Worm (Caenorhabditis elegans) whole organism, young adult: ENCODE measurements around the gene F10E9.3.

Experiments
- B0336.3 ChIP-seq: fragments of 200-800 bp; sonication (Bioruptor generic); IDR thresholded peaks from 2 replicates; pipeline ENCODE4 v1.3.6; 2022; ENCODE audit warnings: missing genetic modification characterization, missing compliant biosample characterization
- C06A6.2 ChIP-seq: fragments of 200-800 bp; sonication (Bioruptor generic); conservative IDR thresholded peaks from 2 replicates; pipeline ENCODE4 v1.3.6; 2022; ENCODE audit warnings: missing genetic modification characterization, missing compliant biosample characterization
- C17E4.6 ChIP-seq: fragments of 200-800 bp; sonication (Bioruptor generic); IDR thresholded peaks from 2 replicates; pipeline ENCODE4 v1.3.6; 2022; ENCODE audit warnings: missing genetic modification reagents, missing genetic modification characterization, missing compliant biosample characterization
- D2030.7 ChIP-seq: fragments of 200-800 bp; sonication (Bioruptor generic); IDR thresholded peaks from 2 replicates; pipeline ENCODE4 v1.3.6; 2022; ENCODE audit warnings: missing genetic modification reagents, missing genetic modification characterization, missing compliant biosample characterization
- K12H6.12 ChIP-seq: fragments of 200-800 bp; sonication (Bioruptor generic); optimal IDR thresholded peaks from 2 replicates; lab custom pipeline; 2018; ENCODE audit warnings: mild to moderate bottlenecking, missing genetic modification characterization, missing compliant biosample characterization
- T07F8.4 ChIP-seq: sonication (generic microtip); optimal IDR thresholded peaks from 2 replicates; lab custom pipeline; 2016; ENCODE audit warnings: mild to moderate bottlenecking, missing genetic modification characterization, moderate library complexity, missing compliant biosample characterization
- ZK185.1 ChIP-seq: sonication (generic microtip); optimal IDR thresholded peaks from 2 replicates; lab custom pipeline; 2016; ENCODE audit warnings: mild to moderate bottlenecking, missing genetic modification characterization, missing compliant biosample characterization; ENCODE audit not compliant: poor library complexity, severe bottlenecking
- akir-1 ChIP-seq: fragments of 200-800 bp; sonication (Bioruptor generic); optimal IDR thresholded peaks from 2 replicates; lab custom pipeline; 2018; ENCODE audit warnings: mild to moderate bottlenecking, missing genetic modification characterization, moderate library complexity, missing compliant biosample characterization
- ama-1 ChIP-seq, 3 experiments: fragments of 150-350 bp in 1 of 3; sonication (generic microtip) in 2 of 3; optimal IDR thresholded peaks; 2 replicates each; lab custom pipeline; 2014 to 2018; ENCODE audit warnings: missing biosample characterization in 2 of 3, missing genetic modification characterization in 2 of 3, missing genetic modification reagents in 2 of 3
- aptf-2 ChIP-seq: fragments of 200-800 bp; sonication (Bioruptor generic); conservative IDR thresholded peaks from 2 replicates; pipeline ENCODE4 v1.3.6; 2022; ENCODE audit warnings: missing genetic modification reagents, missing genetic modification characterization, missing compliant biosample characterization
- attf-3 ChIP-seq: fragments of 200-800 bp; sonication (Bioruptor generic); conservative IDR thresholded peaks from 2 replicates; pipeline ENCODE4 v1.3.6; 2022; ENCODE audit warnings: missing genetic modification reagents, missing genetic modification characterization, missing compliant biosample characterization
- attf-6 ChIP-seq: fragments of 200-800 bp; sonication (Bioruptor generic); IDR thresholded peaks from 2 replicates; pipeline ENCODE4 v1.3.6; 2022; ENCODE audit warnings: missing genetic modification reagents, missing genetic modification characterization, missing compliant biosample characterization
- ceh-79 ChIP-seq: sonication (generic microtip); optimal IDR thresholded peaks from 2 replicates; lab custom pipeline; 2017; ENCODE audit warnings: mild to moderate bottlenecking, missing genetic modification characterization, missing compliant biosample characterization
- ceh-91 ChIP-seq: fragments of 200-800 bp; sonication (Bioruptor generic); IDR thresholded peaks from 2 replicates; pipeline ENCODE4 v1.3.6; 2022; ENCODE audit warnings: missing genetic modification reagents, missing genetic modification characterization, missing compliant biosample characterization
- chd-7 ChIP-seq: sonication (generic microtip); optimal IDR thresholded peaks from 2 replicates; lab custom pipeline; 2016; ENCODE audit warnings: mild to moderate bottlenecking, missing genetic modification characterization, moderate library complexity, missing compliant biosample characterization
- die-1 ChIP-seq: sonication (generic microtip); optimal IDR thresholded peaks from 2 replicates; lab custom pipeline; 2016; ENCODE audit warnings: missing genotype, mild to moderate bottlenecking, missing genetic modification characterization, missing compliant biosample characterization
- dox-1 ChIP-seq: fragments of 200-800 bp; sonication (Bioruptor generic); IDR thresholded peaks from 2 replicates; pipeline ENCODE4 v1.3.6; 2022; ENCODE audit warnings: missing genetic modification reagents, missing genetic modification characterization, missing compliant biosample characterization
- dpff-1 ChIP-seq: sonication (generic microtip); optimal IDR thresholded peaks from 2 replicates; lab custom pipeline; 2017; ENCODE audit warnings: mild to moderate bottlenecking, missing genetic modification characterization, missing compliant biosample characterization
- ekl-4 ChIP-seq: fragments of 200-800 bp; sonication (Bioruptor generic); IDR thresholded peaks from 2 replicates; pipeline ENCODE4 v1.3.6; 2022; ENCODE audit warnings: missing genetic modification reagents, missing genetic modification characterization, missing compliant biosample characterization
- hlh-26 ChIP-seq: fragments of 200-800 bp; sonication (Bioruptor generic); conservative IDR thresholded peaks from 2 replicates; pipeline ENCODE4 v1.3.6; 2022; ENCODE audit warnings: missing genetic modification reagents, missing genetic modification characterization, missing compliant biosample characterization
- hmg-1.2 ChIP-seq: fragments of 200-800 bp; sonication (Bioruptor generic); IDR thresholded peaks from 2 replicates; pipeline ENCODE4 v1.3.6; 2022; ENCODE audit warnings: missing genetic modification reagents, missing genetic modification characterization, missing compliant biosample characterization
- hmg-20 ChIP-seq: fragments of 200-800 bp; sonication (Bioruptor generic); IDR thresholded peaks from 2 replicates; pipeline ENCODE4 v1.3.6; 2022; ENCODE audit warnings: missing genetic modification reagents, missing genetic modification characterization, missing compliant biosample characterization
- lin-35 ChIP-seq, 3 experiments: fragments of 150-350 bp in 2 of 3; sonication (generic microtip) in 1 of 3; optimal IDR thresholded peaks; 2 replicates each; lab custom pipeline; 2014 to 2018; ENCODE audit warnings: missing biosample characterization in 3 of 3, missing genetic modification characterization in 3 of 3, missing genetic modification reagents in 3 of 3
- lin-40 ChIP-seq: sonication (generic microtip); optimal IDR thresholded peaks from 2 replicates; lab custom pipeline; 2016; ENCODE audit warnings: missing genetic modification characterization, mild to moderate bottlenecking, missing compliant biosample characterization, missing genotype, missing genetic modification reagents
- lir-1 ChIP-seq: fragments of 200-800 bp; sonication (Bioruptor generic); conservative IDR thresholded peaks from 2 replicates; pipeline ENCODE4 v1.3.6; 2022; ENCODE audit warnings: missing genetic modification reagents, missing genetic modification characterization, missing compliant biosample characterization
- madf-6 ChIP-seq: fragments of 200-800 bp; sonication (Bioruptor generic); IDR thresholded peaks from 2 replicates; pipeline ENCODE4 v1.3.6; 2022; ENCODE audit warnings: missing genetic modification reagents, missing genetic modification characterization, missing compliant biosample characterization
- mxl-1 ChIP-seq: sonication (generic microtip); optimal IDR thresholded peaks from 2 replicates; lab custom pipeline; 2016; ENCODE audit warnings: missing genetic modification characterization, missing compliant biosample characterization
- nfyb-1 ChIP-seq: fragments of 200-800 bp; sonication (Bioruptor generic); IDR thresholded peaks from 2 replicates; pipeline ENCODE4 v1.3.6; 2022; ENCODE audit warnings: missing genetic modification reagents, missing genetic modification characterization, missing compliant biosample characterization
- nhr-80 ChIP-seq: sonication (generic microtip); optimal IDR thresholded peaks from 2 replicates; lab custom pipeline; 2016; ENCODE audit warnings: missing genetic modification characterization, missing compliant biosample characterization
- rcor-1 ChIP-seq: fragments of 200-800 bp; sonication (Bioruptor generic); IDR thresholded peaks from 2 replicates; pipeline ENCODE4 v1.3.6; 2022; ENCODE audit warnings: missing genetic modification reagents, missing genetic modification characterization, missing compliant biosample characterization
- repo-1 ChIP-seq: sonication (generic microtip); optimal IDR thresholded peaks from 2 replicates; lab custom pipeline; 2017; ENCODE audit warnings: mild to moderate bottlenecking, missing genetic modification characterization, missing compliant biosample characterization
- tbp1 ChIP-seq: fragments of 200-800 bp; sonication (Bioruptor generic); optimal IDR thresholded peaks from 2 replicates; lab custom pipeline; 2018; ENCODE audit warnings: mild to moderate bottlenecking, missing genetic modification characterization, missing compliant biosample characterization
- unc-62 ChIP-seq: fragments of 150-350 bp; optimal IDR thresholded peaks from 2 replicates; lab custom pipeline; 2014; ENCODE audit warnings: missing biosample characterization, missing genetic modification reagents, missing genetic modification characterization
- xnd-1 ChIP-seq: sonication (generic microtip); optimal IDR thresholded peaks from 2 replicates; lab custom pipeline; 2016; ENCODE audit warnings: missing genotype, missing genetic modification reagents, missing genetic modification characterization, missing compliant biosample characterization
- ztf-25 ChIP-seq: fragments of 200-800 bp; sonication (Bioruptor generic); IDR thresholded peaks from 2 replicates; pipeline ENCODE4 v1.3.6; 2022; ENCODE audit warnings: missing genetic modification reagents, missing genetic modification characterization, missing compliant biosample characterization
- ztf-3 ChIP-seq: fragments of 200-800 bp; sonication (Bioruptor generic); optimal IDR thresholded peaks from 2 replicates; lab custom pipeline; 2018; ENCODE audit warnings: mild to moderate bottlenecking, missing genetic modification characterization, missing compliant biosample characterization
- ztf-6 ChIP-seq: fragments of 200-800 bp; sonication (Bioruptor generic); IDR thresholded peaks from 2 replicates; pipeline ENCODE4 v1.3.6; 2022; ENCODE audit warnings: missing genetic modification reagents, missing genetic modification characterization, missing compliant biosample characterization

F10E9.3 gene

ce11 chrIII:8286824-8287223, 24.0 kb upstream of the F10E9.3 start:
- no peak for TF ChIP-seq chd-7
- no peak for TF ChIP-seq hmg-20 (GFP tag; lab: Robert Waterston, UW)
- no peak for TF ChIP-seq repo-1 (tag; lab: Kevin White, UChicago)
- TF ChIP-seq xnd-1 (tag; lab: Kevin White, UChicago): no peak

DNA sequence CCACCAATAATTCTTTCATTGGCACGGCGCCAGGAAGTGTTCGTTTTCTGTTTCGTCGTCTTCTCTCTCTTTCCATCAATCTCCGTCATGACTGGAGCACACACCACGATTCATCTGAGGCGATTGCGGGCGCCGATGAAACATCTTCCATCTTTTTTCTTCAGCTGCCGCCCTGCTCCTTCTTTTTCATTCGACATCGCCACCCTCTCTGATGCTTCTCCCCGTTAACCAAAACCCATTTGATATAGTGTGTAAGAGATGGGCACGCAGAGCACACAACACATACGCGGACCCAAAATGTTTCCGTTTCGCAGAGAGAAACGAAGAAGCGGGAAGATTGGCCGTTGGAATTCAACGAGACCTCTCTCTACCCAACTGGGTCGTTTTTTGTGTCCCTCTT, 23.3 kb upstream of the F10E9.3 start:
- TF ChIP-seq K12H6.12 (tag; lab: Kevin White, UChicago) (peak; percentile 46), ztf-3 (GFP tag; lab: Kevin White, UChicago) (no peak), C17E4.6 (GFP tag; lab: Robert Waterston, UW) (no peak), ztf-25 (GFP tag; lab: Robert Waterston, UW) (no peak), hmg-1.2 (GFP tag; lab: Robert Waterston, UW) (0 out of 2 replicates have a peak, but pooled peaks have one; percentile 15)

ce11 chrIII:8289181-8289580, 21.6 kb upstream of the F10E9.3 start:
- TF ChIP-seq C06A6.2 (GFP tag; lab: Robert Waterston, UW) (no peak), rcor-1 (no peak), ceh-91 (no peak)
- TF ChIP-seq, all 124 proteins: peak for 0

DNA sequence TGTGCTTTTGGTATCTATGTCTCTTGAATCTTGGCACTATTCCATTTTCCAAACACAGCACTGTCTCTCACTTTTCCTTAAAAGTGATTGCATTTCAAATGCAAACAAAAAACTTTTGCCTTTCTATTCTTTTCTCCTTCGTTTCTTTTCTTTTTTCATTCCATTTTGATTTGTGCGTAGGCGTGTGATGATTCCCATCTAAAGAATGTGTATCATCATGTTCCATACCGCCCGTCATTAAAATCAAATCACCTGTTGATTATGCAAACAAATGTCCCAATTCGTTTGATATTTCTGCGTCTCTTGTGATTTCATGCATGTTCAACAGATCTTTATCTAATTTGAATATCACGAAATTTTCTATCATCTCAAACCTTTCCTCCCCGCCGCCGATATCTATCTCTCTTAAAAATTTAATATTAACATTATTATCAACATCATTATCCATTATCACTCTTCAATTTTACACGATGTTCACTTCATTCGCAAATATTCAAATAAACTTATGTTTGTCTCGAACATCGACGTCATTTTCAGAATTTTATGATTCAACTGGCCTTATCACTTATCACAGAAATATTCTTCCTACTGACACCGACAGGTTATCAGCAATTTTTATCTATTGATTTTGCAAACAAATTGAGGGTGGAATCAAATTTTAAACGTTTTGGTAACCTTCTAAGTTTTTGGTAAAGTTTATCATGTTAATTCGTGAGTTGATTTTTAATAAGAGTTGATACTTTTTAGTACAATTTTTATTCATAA, 19.4 kb upstream of the F10E9.3 start:
- TF ChIP-seq nhr-80 (tag; lab: Kevin White, UChicago) (peak; percentile 60), rcor-1 (no peak), dox-1 (GFP tag; lab: Robert Waterston, UW) (0 out of 2 replicates have a peak, but pooled peaks have one; percentile 22)
- TF ChIP-seq, all 124 proteins: peak for 2

- no peak for TF ChIP-seq B0336.3 (GFP tag; lab: Robert Waterston, UW)
- no peak for TF ChIP-seq D2030.7
- TF ChIP-seq ZK185.1 (tag; lab: Kevin White, UChicago): no peak
- TF ChIP-seq nhr-80 (tag; lab: Kevin White, UChicago): peak; percentile 68
- TF ChIP-seq unc-62 (GFP tag; lab: Kevin White, UChicago): peak; percentile 42
- TF ChIP-seq xnd-1 (tag; lab: Kevin White, UChicago): no peak
- TF ChIP-seq attf-3 (GFP tag; lab: Robert Waterston, UW): no peak
- no peak for TF ChIP-seq ama-1 (optimal IDR thresholded peaks at IDR 0.05; lab: Kevin White, UChicago)
- TF ChIP-seq ama-1 (GFP tag; optimal IDR thresholded peaks at IDR 0.05; lab: Kevin White, UChicago): no peak
- no peak for TF ChIP-seq tbp1
- no peak for TF ChIP-seq attf-6 (GFP tag; lab: Robert Waterston, UW)
- TF ChIP-seq die-1: no peak
These were observed 17.5 kb upstream of the F10E9.3 start for ce11 chrIII:8293260-8293659.

ce11 chrIII:8298216-8298920, 12.4 kb upstream of the F10E9.3 start:
- TF ChIP-seq unc-62 (GFP tag; lab: Kevin White, UChicago): no peak
- no peak for TF ChIP-seq lin-40 (tag; lab: Kevin White, UChicago)
- TF ChIP-seq aptf-2: no peak
- TF ChIP-seq ceh-79 (tag; lab: Kevin White, UChicago): no peak
- TF ChIP-seq ekl-4 (GFP tag; lab: Robert Waterston, UW): no peak
- TF ChIP-seq madf-6 (GFP tag; lab: Robert Waterston, UW): no peak
- no peak for TF ChIP-seq nfyb-1 (GFP tag; lab: Robert Waterston, UW)
- TF ChIP-seq lir-1 (GFP tag; lab: Robert Waterston, UW): no peak
- TF ChIP-seq hlh-26: no peak
- TF ChIP-seq ztf-6 (GFP tag; lab: Robert Waterston, UW): no peak
- TF ChIP-seq dpff-1 (tag; lab: Kevin White, UChicago): no peak
- TF ChIP-seq lin-35 (GFP tag; optimal IDR thresholded peaks at IDR 0.05; lab: Kevin White, UChicago): no peak
- no peak for TF ChIP-seq mxl-1 (tag; lab: Kevin White, UChicago)
- TF ChIP-seq akir-1 (GFP tag; lab: Kevin White, UChicago): no peak
- TF ChIP-seq die-1: no peak
- no peak for TF ChIP-seq T07F8.4
